Fruit fly (Drosophila melanogaster): Measurements from ENCODE around the gene Hayan.

Gene Hayan

dm6 chrX:18483261-18484218, at the start of gene Hayan:
Gene Hayan, minus strand, starts transcription at chrX:18483772.
- TF ChIP-seq noc (tag; optimal IDR thresholded peaks at IDR 0.05): no peak

DNA sequence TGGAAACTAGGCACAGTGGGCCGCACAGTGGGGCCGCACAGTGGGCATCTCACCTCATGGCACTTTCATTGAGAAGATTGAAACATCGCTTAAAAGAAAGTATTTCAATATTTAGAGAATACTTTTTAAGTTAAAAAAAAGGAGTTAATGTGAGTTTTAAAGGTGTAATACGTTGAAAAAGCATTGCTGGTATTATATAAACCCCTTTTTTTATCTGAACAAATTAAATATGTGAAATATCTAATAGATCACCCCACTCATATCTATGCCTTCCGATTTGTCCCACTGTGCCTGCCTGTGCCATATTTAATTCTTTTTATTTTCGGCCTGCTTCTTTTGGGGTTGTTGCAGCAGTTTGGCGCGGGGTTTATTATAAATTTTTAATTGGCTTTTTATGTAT, 49.7 kb upstream of the Hayan start:
- TF ChIP-seq noc (tag; optimal IDR thresholded peaks at IDR 0.05): no peak

DNA sequence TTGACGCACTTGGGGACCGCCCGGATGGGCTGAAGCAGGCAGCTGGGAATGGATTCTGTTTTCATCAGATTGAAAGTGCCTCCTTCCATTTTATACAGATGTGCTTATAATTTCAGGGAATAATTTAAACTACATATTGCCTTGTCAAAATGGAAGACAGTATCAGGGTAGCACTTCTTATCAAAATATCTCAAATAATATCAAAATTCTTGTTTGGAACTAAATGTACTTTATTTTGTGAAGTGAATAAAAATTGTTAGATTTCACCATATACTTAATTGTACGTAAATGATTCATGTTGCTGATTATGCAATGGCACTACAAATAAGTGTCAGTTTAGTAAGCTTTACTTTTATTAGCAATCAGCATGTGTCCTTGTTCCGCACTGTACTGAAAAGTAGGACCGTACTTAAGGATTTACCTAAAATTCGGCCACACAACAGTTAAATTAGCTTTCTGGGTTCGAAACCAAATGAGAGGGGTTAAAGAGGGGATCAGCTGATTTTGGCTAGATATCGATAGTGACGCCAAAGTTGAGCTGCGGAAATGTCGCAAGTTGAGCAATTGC, 44.7 kb upstream of the Hayan start, which contains the start of the genes CG15042 and CG15047:
TSS of gene CG15042 (minus strand) at position 101 of the 568 bp plus-strand sequence.
TSS of gene CG15047 (plus strand) at position 518 of the 568 bp plus-strand sequence.
- no peak for TF ChIP-seq noc (tag; optimal IDR thresholded peaks at IDR 0.05)

DNA sequence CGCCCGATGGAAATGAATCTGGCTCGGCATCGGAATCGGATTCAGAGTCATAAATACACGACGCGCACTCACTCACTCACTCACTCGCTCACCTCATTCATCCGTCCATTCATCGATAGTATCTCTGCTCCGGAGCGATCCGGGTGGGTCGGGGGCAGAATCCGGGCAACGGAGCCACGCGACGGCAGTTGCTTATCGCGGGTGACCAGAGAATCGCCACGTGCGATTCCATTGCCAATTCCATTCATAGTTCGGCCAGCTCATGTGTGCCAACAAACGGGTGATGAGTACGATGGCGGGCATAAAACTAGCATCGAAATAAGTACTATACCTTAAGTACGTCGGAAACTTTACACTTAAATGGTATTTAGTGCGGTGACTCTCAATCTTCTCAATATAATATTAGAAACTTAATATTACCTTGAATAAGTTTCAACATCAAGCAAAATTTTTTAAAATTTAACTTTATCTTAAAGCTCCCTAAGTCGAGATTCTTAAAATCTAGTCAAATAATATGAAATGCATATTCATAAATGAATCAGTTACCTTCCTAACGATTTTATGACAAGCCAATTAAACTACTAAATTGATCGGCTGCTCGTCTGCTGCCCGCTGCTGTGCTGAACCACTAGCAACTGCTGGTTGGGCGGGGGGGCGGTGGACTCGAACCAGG, 41.2 kb upstream of the Hayan start:
- TF ChIP-seq noc (tag; optimal IDR thresholded peaks at IDR 0.05): no peak

DNA sequence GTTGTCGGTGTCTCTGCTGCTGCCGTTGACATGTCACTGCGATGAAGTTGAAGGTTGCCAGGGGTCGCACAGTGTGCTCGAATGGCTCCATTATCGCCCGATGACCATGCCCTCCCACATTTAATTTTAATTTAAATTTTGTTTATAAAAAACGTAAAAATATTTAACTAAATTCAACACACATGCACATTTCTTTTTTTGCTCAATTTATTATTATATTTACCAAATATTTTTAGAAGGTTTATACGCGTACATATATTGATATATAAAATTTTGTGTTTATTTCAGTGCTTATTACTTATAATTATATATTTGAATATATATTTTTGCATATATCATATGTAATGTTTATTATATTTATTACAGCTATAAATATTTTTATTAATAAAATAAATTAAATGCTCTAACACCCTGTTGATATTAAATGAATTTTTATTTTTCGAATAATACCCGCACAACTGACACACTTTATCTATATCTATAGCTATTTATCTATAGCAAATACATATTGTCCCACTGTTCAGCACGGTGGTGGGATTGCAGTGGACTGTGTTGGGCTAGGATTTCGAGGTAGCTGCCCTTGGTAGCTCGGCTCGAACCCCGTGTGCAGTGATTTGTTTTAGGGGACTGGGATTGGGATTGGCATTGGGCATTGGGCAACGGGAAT, 39.7 kb upstream of the Hayan start:
- TF ChIP-seq noc (tag; optimal IDR thresholded peaks at IDR 0.05): no peak

- no peak for TF ChIP-seq noc (tag; optimal IDR thresholded peaks at IDR 0.05)
Observed at dm6 chrX:18522395-18523104, 39.0 kb upstream of the Hayan start, which contains the start of gene CG6481. Gene CG6481, minus strand, starts transcription at chrX:18522445.

DNA sequence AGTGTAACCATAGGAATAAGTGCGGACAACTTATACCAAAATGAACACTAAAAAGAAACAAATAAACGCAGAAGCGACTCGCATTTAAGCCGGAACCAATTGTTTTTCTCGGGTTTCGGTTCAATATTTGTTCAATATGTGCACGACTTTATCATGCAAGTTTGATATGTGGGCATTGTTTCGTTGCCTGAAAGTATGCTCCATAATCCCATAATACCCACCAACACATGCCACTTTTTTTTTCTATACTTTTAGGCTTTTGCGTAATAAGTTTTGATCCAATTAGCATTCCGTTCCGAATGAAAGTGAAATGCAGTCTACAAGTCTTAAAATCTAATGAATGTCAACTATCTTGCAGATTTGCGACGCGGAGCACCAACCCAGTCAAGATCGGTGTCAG, 36.8 kb upstream of the Hayan start:
- TF ChIP-seq noc (tag; optimal IDR thresholded peaks at IDR 0.05): no peak

DNA sequence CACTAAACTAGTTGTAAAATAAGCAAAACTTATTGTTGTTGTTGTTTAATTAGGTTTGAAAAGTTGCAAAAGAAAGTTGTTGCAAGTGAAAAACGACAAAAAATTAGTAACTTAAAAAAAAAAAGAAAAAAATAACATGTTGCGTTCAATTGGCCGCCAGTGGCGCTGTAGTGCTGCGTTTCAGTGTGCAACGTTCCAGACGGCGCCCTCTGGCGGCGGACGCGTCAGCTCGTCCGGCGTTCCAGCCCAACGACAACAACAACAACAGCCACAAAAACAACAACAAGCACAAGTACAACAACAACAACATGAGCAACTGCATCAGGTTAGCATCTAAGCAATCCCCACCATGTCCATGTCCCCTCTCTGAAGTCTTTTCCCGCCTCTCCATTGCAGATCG, 33.8 kb upstream of the Hayan start:
- no peak for TF ChIP-seq noc (tag; optimal IDR thresholded peaks at IDR 0.05)

dm6 chrX:18515988-18516541, 32.5 kb upstream of the Hayan start:
- no peak for TF ChIP-seq noc (tag; optimal IDR thresholded peaks at IDR 0.05)

- TF ChIP-seq noc (tag; optimal IDR thresholded peaks at IDR 0.05): no peak
Observed at dm6 chrX:18515205-18515921, 31.8 kb upstream of the Hayan start, which contains the start of the genes Bx and HisRS. Gene Bx, plus strand, starts transcription at chrX:18515428. Gene HisRS, plus strand, starts transcription at chrX:18515428.

dm6 chrX:18514767-18515166, 31.2 kb upstream of the Hayan start, which contains the start of gene CG6470:
Gene CG6470, minus strand, starts transcription at chrX:18514867.
- TF ChIP-seq noc (tag; optimal IDR thresholded peaks at IDR 0.05): no peak

- no peak for TF ChIP-seq noc (tag; optimal IDR thresholded peaks at IDR 0.05)
Observed at dm6 chrX:18512271-18512679, 28.7 kb upstream of the Hayan start, which contains the start of gene Ggt-1. Gene Ggt-1, minus strand, starts transcription at chrX:18512521.

dm6 chrX:18510884-18511283, 27.3 kb upstream of the Hayan start:
- no peak for TF ChIP-seq noc (tag; optimal IDR thresholded peaks at IDR 0.05)

DNA sequence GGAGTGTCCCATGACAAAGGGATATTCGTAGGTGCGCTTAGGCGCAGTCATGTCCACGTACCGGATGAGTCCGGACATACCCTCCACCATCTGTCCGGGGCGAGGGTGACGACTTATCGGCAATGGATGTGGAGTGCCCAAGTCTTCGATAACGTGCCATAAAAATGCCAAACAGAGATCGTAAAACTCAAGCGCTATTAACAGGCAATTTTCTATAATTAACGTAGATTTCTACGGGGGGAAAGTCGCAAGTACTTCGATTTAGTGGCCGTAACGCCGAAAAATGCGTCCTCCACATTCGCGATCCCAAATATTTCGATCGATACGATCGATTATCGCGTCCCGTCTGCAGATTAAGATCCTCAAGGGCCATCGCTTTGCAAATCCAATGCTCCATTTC, 25.9 kb upstream of the Hayan start:
- TF ChIP-seq noc (tag; optimal IDR thresholded peaks at IDR 0.05): no peak
